Fruit fly (Drosophila melanogaster): ENCODE measurements around the gene Frmd5.

dm6 chr2L:10373605-10374269, 29.5 kb downstream of the Frmd5 start, which contains the start of gene rho-5:
- TF ChIP-seq usp (GFP tag; optimal IDR thresholded peaks at IDR 0.05) (no peak), CG8478 (optimal IDR thresholded peaks at IDR 0.05) (no peak), Dll (optimal IDR thresholded peaks at IDR 0.05) (no peak), pan (optimal IDR thresholded peaks at IDR 0.05) (no peak)
